Worm (Caenorhabditis elegans) whole organism, L3 larva: ENCODE results near the gene gst-1.

ENCODE experiments used
- aly-2 ChIP-seq: fragments of 150-350 bp; optimal IDR thresholded peaks from 2 replicates; lab custom pipeline; 2014; ENCODE audit warnings: missing biosample characterization, missing genetic modification characterization
- ama-1 ChIP-seq: fragments of 150-350 bp; optimal IDR thresholded peaks from 2 replicates; lab custom pipeline; 2018
- ceh-82 ChIP-seq: fragments of 150-350 bp; optimal IDR thresholded peaks from 2 replicates; lab custom pipeline; 2014; ENCODE audit warnings: missing biosample characterization, missing genetic modification characterization
- egl-27 ChIP-seq: sonication (generic microtip); optimal IDR thresholded peaks from 4 replicates; lab custom pipeline; 2017; ENCODE audit warnings: missing biosample characterization, missing genetic modification reagents, missing genetic modification characterization
- elt-2 ChIP-seq: sonication (generic microtip); optimal IDR thresholded peaks from 2 replicates; lab custom pipeline; 2016; ENCODE audit warnings: missing genetic modification reagents, mild to moderate bottlenecking, missing genetic modification characterization, missing compliant biosample characterization
- eor-1 ChIP-seq, 2 experiments: fragments of 150-350 bp; optimal IDR thresholded peaks; 2 replicates each; lab custom pipeline; 2014 to 2018; ENCODE audit warnings: missing biosample characterization in 2 of 2, missing genetic modification characterization in 2 of 2
- fkh-10 ChIP-seq: sonication (generic microtip); optimal IDR thresholded peaks from 2 replicates; lab custom pipeline; 2017; ENCODE audit warnings: missing biosample characterization, missing genetic modification reagents, missing genetic modification characterization
- hmg-11 ChIP-seq: sonication (generic microtip); optimal IDR thresholded peaks from 2 replicates; lab custom pipeline; 2016; ENCODE audit warnings: missing genetic modification characterization, missing compliant biosample characterization
- jun-1 ChIP-seq: fragments of 150-350 bp; optimal IDR thresholded peaks from 2 replicates; lab custom pipeline; 2014; ENCODE audit warnings: missing biosample characterization, missing genetic modification reagents, missing genetic modification characterization
- lin-15B ChIP-seq: fragments of 150-350 bp; optimal IDR thresholded peaks from 2 replicates; lab custom pipeline; 2014; ENCODE audit warnings: missing biosample characterization, missing genetic modification characterization
- lin-39 ChIP-seq: fragments of 150-350 bp; optimal IDR thresholded peaks from 2 replicates; lab custom pipeline; 2018; ENCODE audit warnings: missing biosample characterization, missing genetic modification reagents, missing genetic modification characterization
- lsy-12 ChIP-seq: sonication (generic microtip); optimal IDR thresholded peaks from 2 replicates; lab custom pipeline; 2016; ENCODE audit warnings: mild to moderate bottlenecking, missing genetic modification characterization, missing compliant biosample characterization
- mdl-1 ChIP-seq: fragments of 150-350 bp; optimal IDR thresholded peaks from 2 replicates; lab custom pipeline; 2014; ENCODE audit warnings: missing biosample characterization, missing genetic modification characterization
- nfya-1 ChIP-seq: sonication (generic microtip); optimal IDR thresholded peaks from 2 replicates; lab custom pipeline; 2017; ENCODE audit warnings: missing genetic modification characterization, mild to moderate bottlenecking, missing compliant biosample characterization, antibody characterized with exemption, moderate library complexity; ENCODE audit not compliant: insufficient read depth
- nhr-237 ChIP-seq: fragments of 150-350 bp; optimal IDR thresholded peaks from 2 replicates; lab custom pipeline; 2014; ENCODE audit warnings: missing biosample characterization, missing genetic modification characterization
- nhr-67 ChIP-seq: fragments of 150-350 bp; optimal IDR thresholded peaks from 2 replicates; lab custom pipeline; 2014; ENCODE audit warnings: missing biosample characterization, missing genetic modification characterization
- sea-2 ChIP-seq: fragments of 150-350 bp; sonication (generic microtip); optimal IDR thresholded peaks from 4 replicates; lab custom pipeline; 2014; ENCODE audit warnings: missing biosample characterization, missing genetic modification reagents, missing genetic modification characterization
- zag-1 ChIP-seq: fragments of 150-350 bp; optimal IDR thresholded peaks from 2 replicates; lab custom pipeline; 2014; ENCODE audit warnings: missing biosample characterization, missing genetic modification characterization
- ztf-11 ChIP-seq: fragments of 150-350 bp; optimal IDR thresholded peaks from 2 replicates; lab custom pipeline; 2014; ENCODE audit warnings: missing biosample characterization, missing genetic modification characterization
- ztf-4 ChIP-seq: fragments of 150-350 bp; optimal IDR thresholded peaks from 2 replicates; lab custom pipeline; 2014; ENCODE audit warnings: missing biosample characterization, missing genetic modification characterization

Gene gst-1

DNA sequence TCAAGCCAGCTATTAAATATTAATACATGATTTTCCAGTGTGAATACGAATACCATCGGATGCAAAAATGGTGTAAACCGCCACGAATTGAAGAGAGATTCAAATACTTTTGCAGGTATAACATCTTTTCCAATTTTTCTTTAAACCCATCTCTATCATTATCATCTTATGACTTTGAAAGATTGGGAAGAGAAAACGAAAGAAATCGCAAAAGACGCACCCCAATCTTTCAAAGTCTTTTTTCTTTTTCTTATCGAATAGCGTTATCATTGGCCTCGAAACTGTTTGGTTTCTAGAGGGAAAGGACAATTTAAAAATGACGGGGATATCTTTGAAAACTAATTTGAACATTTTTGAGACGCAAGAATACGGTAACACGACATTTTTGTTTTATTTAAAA is 46.5 kb downstream of the gst-1 start:
- TF ChIP-seq ztf-4 (no peak), lsy-12 (tag; lab: Kevin White, UChicago) (no peak), ama-1 (lab: Kevin White, UChicago) (no peak), fkh-10 (GFP tag; lab: Kevin White, UChicago) (no peak), lin-39 (tag; lab: Kevin White, UChicago) (no peak), ceh-82 (tag; lab: Kevin White, UChicago) (no peak), nhr-237 (tag; lab: Kevin White, UChicago) (no peak), mdl-1 (no peak), elt-2 (no peak), hmg-11 (tag; lab: Kevin White, UChicago) (no peak), egl-27 (no peak), sea-2 (GFP tag; lab: Kevin White, UChicago) (no peak), lin-15B (tag; lab: Kevin White, UChicago) (no peak)

DNA sequence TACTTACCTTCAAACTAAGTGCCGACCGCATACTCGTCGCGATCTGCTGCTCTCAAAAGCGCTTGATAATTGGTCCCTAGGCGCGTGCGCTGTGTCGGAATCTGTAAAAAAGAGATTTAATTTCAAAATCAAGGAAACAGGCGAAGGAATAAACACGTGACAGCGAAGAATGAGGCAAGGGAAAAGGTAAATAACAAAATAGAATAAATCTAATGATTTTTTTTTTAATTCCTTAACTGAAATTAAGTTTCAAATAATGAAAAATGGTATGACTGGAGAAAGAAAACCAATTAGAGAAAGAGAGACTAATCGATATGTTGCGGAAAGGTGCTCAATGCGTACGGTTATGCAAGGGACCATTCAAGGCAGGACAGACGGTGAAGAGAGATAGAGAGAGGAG is 50.0 kb downstream of the gst-1 start, which contains the start of gene cya-1:
cya-1 (minus strand) TSS at position 101 of the 400 bp plus-strand sequence.
- no peak for TF ChIP-seq jun-1
- no peak for TF ChIP-seq nhr-67 (tag; lab: Kevin White, UChicago)
- no peak for TF ChIP-seq aly-2 (tag; lab: Kevin White, UChicago)
- no peak for TF ChIP-seq nfya-1
- no peak for TF ChIP-seq ztf-11 (tag; lab: Kevin White, UChicago)

DNA sequence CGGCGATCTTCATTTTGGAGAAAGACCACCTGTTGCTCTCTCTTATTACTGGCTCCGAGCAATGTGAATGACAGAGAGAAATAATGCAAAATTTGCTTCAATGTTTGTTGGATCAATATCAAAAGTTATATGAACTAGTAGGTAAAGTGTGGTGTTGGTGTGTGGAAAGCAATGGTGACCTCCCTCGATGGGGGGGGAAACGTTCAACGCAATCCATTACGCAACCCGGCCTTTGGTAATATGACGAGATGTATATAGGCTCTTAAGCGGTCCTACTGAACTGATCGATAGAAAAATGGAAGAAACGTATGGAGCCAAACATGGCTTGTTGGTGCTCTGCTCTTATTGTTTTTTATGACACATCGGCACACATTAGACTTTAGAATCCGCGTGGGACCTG is 50.6 kb downstream of the gst-1 start:
- no peak for TF ChIP-seq lin-39 (tag; lab: Kevin White, UChicago)
- no peak for TF ChIP-seq ceh-82 (tag; lab: Kevin White, UChicago)
- TF ChIP-seq elt-2: no peak
- TF ChIP-seq nhr-67 (tag; lab: Kevin White, UChicago): no peak
- no peak for TF ChIP-seq aly-2 (tag; lab: Kevin White, UChicago)
- TF ChIP-seq eor-1 (tag; optimal IDR thresholded peaks at IDR 0.05; lab: Kevin White, UChicago): no peak
- no peak for TF ChIP-seq zag-1 (tag; lab: Kevin White, UChicago)
